Fruit fly (Drosophila melanogaster) Kc167 (cell line): ENCODE data around the gene exex.

Experiments used
- Myc ChIP-seq: fragments of >200 bp; optimal IDR thresholded peaks from 2 replicates; lab custom pipeline; 2017; ENCODE audit warnings: missing external identifiers
- ttk ChIP-seq: sonication (Bioruptor generic); optimal IDR thresholded peaks from 2 replicates; lab custom pipeline; 2017; ENCODE audit warnings: missing external identifiers

dm6 chr3L:7963022-7963421 lies 15.0 kb downstream of the exex start:
- TF ChIP-seq Myc (lab: Kevin White, UChicago) = no peak
- no peak for TF ChIP-seq ttk (lab: Kevin White, UChicago)
